Fruit fly (Drosophila melanogaster): Measurements from ENCODE around the gene alpha-Est2.

Gene alpha-Est2

dm6 chr3R:7506314-7506988 lies 35.2 kb upstream of the alpha-Est2 start (continued):
- TF ChIP-seq CG12659 (GFP tag; optimal IDR thresholded peaks at IDR 0.05), result peak; percentile 86
- peak; percentile 71 for TF ChIP-seq CG12942 (GFP tag; optimal IDR thresholded peaks at IDR 0.05)
- peak; percentile 88 for TF ChIP-seq CG12155 (GFP tag; optimal IDR thresholded peaks at IDR 0.05)
- peak; percentile 84 for TF ChIP-seq CG11695 (GFP tag; IDR thresholded peaks at IDR 0.05)
- no peak for TF ChIP-seq tll (GFP tag; optimal IDR thresholded peaks at IDR 0.05)
- peak; percentile 66 for TF ChIP-seq sima (GFP tag; optimal IDR thresholded peaks at IDR 0.05)
- peak; percentile 96 for TF ChIP-seq Rfx (GFP tag; IDR thresholded peaks at IDR 0.05)
- TF ChIP-seq CG16815 (GFP tag; optimal IDR thresholded peaks at IDR 0.05), result peak; percentile 58
- TF ChIP-seq mirr (GFP tag; optimal IDR thresholded peaks at IDR 0.05), result peak; percentile 56
- no peak for TF ChIP-seq CG16813 (GFP tag; IDR thresholded peaks at IDR 0.05; ENCODE audit: partially characterized antibody)
- TF ChIP-seq ken (GFP tag; IDR thresholded peaks at IDR 0.05), result 0 out of 3 replicates have a peak, but pooled peaks have one; percentile 23
- peak; percentile 57 for TF ChIP-seq CG17359 (tag; optimal IDR thresholded peaks at IDR 0.05)
- peak; percentile 85 for TF ChIP-seq her (GFP tag; optimal IDR thresholded peaks at IDR 0.05)
- TF ChIP-seq CG32772 (GFP tag; IDR thresholded peaks at IDR 0.05), result peak; percentile 59; the same call in 1 of the 2 replicates
- peak; percentile 51 for TF ChIP-seq CG12299 (tag; optimal IDR thresholded peaks at IDR 0.05)
- no peak for TF ChIP-seq CG30020 (tag; optimal IDR thresholded peaks at IDR 0.05)
- TF ChIP-seq peb (GFP tag; IDR thresholded peaks at IDR 0.05), result peak; percentile 36; the same call in 1 of the 2 replicates
- no peak for TF ChIP-seq CTCF (GFP tag; optimal IDR thresholded peaks at IDR 0.05)
- no peak for TF ChIP-seq Awh (GFP tag; IDR thresholded peaks at IDR 0.05)
- peak; percentile 65 for TF ChIP-seq CG3838 (GFP tag; optimal IDR thresholded peaks at IDR 0.05)
- TF ChIP-seq NFAT (GFP tag; IDR thresholded peaks at IDR 0.05), result peak; percentile 83
- TF ChIP-seq bsh (GFP tag; optimal IDR thresholded peaks at IDR 0.05), result no peak
- peak; percentile 81 for TF ChIP-seq Poxn (GFP tag; IDR thresholded peaks at IDR 0.05)
- TF ChIP-seq HLH4C (GFP tag; IDR thresholded peaks at IDR 0.05; ENCODE audit: partially characterized antibody), result no peak
- TF ChIP-seq sim (GFP tag; IDR thresholded peaks at IDR 0.05), result no peak
- TF ChIP-seq Dll (GFP tag; IDR thresholded peaks at IDR 0.05; ENCODE audit: partially characterized antibody), result no peak
- TF ChIP-seq gcm (GFP tag; optimal IDR thresholded peaks at IDR 0.05), result no peak
- TF ChIP-seq MBD-R2 (GFP tag; IDR thresholded peaks at IDR 0.05), result peak; percentile 80
- TF ChIP-seq CG18011 (GFP tag; optimal IDR thresholded peaks at IDR 0.05), result peak; percentile 74
- peak; percentile 82 for TF ChIP-seq Aef1 (GFP tag; IDR thresholded peaks at IDR 0.05)
- TF ChIP-seq Mes4 (GFP tag; optimal IDR thresholded peaks at IDR 0.05), result peak; percentile 32
- TF ChIP-seq disco-r (GFP tag; optimal IDR thresholded peaks at IDR 0.05), result peak; percentile 59
- peak; percentile 65 for TF ChIP-seq CG6813 (GFP tag; optimal IDR thresholded peaks at IDR 0.05)
- TF ChIP-seq corto (GFP tag; optimal IDR thresholded peaks at IDR 0.05), result no peak
- TF ChIP-seq sob (GFP tag; IDR thresholded peaks at IDR 0.05), result peak; percentile 90
- TF ChIP-seq GATAe (GFP tag; conservative IDR thresholded peaks at IDR 0.05), result no peak; the same call in 1 of the 2 replicates
- peak; percentile 79 for TF ChIP-seq CG8924 (tag; optimal IDR thresholded peaks at IDR 0.05)
- TF ChIP-seq CG15479 (GFP tag; optimal IDR thresholded peaks at IDR 0.05), result no peak
- no peak for TF ChIP-seq CG1529 (GFP tag; optimal IDR thresholded peaks at IDR 0.05)
- TF ChIP-seq Dip2 (GFP tag; IDR thresholded peaks at IDR 0.05), result no peak
- TF ChIP-seq Dip3 (GFP tag; optimal IDR thresholded peaks at IDR 0.05), result peak; percentile 93
- TF ChIP-seq dati (GFP tag; IDR thresholded peaks at IDR 0.05), result no peak
- peak; percentile 82 for TF ChIP-seq CG1792 (GFP tag; optimal IDR thresholded peaks at IDR 0.05)
- peak; percentile 82 for TF ChIP-seq Ada2b (GFP tag; IDR thresholded peaks at IDR 0.05)
- TF ChIP-seq CG10321 (GFP tag; IDR thresholded peaks at IDR 0.05), result peak; percentile 57
- peak; percentile 86 for TF ChIP-seq row (GFP tag; IDR thresholded peaks at IDR 0.05)
- TF ChIP-seq ems (GFP tag; optimal IDR thresholded peaks at IDR 0.05), result peak; percentile 87
- TF ChIP-seq pb (GFP tag; optimal IDR thresholded peaks at IDR 0.05), result peak; percentile 62
- TF ChIP-seq Ptx1 (GFP tag; IDR thresholded peaks at IDR 0.05), result peak; percentile 79
- peak; percentile 69 for TF ChIP-seq nau (GFP tag; optimal IDR thresholded peaks at IDR 0.05)

Measured in whole organism, embryonic.